Worm (Caenorhabditis elegans) whole organism, late embryonic: ENCODE results near the gene puf-6.

Experiments used
- C08G9.2 ChIP-seq: sonication (generic microtip); optimal IDR thresholded peaks from 2 replicates; lab custom pipeline; 2016; ENCODE audit warnings: mild to moderate bottlenecking, missing genetic modification characterization, moderate library complexity, missing compliant biosample characterization
- K09A11.1 ChIP-seq: sonication (generic microtip); optimal IDR thresholded peaks from 2 replicates; lab custom pipeline; 2017; ENCODE audit warnings: antibody characterized with exemption, mild to moderate bottlenecking, missing genetic modification characterization, missing compliant biosample characterization; ENCODE audit not compliant: insufficient read depth
- T23F11.4 ChIP-seq: fragments of 200-800 bp; sonication (Bioruptor generic); optimal IDR thresholded peaks from 2 replicates; lab custom pipeline; 2018; ENCODE audit warnings: mild to moderate bottlenecking, missing genetic modification characterization, missing compliant biosample characterization
- Y22D7AL.16 ChIP-seq: sonication (generic microtip); optimal IDR thresholded peaks from 2 replicates; lab custom pipeline; 2016; ENCODE audit warnings: missing genetic modification characterization, missing compliant biosample characterization
- ahr-1 ChIP-seq: sonication (generic microtip); optimal IDR thresholded peaks from 2 replicates; lab custom pipeline; 2016; ENCODE audit warnings: missing genetic modification characterization, missing compliant biosample characterization
- ama-1 ChIP-seq: fragments of 150-350 bp; optimal IDR thresholded peaks from 2 replicates; lab custom pipeline; 2014
- ceh-14 ChIP-seq: sonication (generic microtip); optimal IDR thresholded peaks from 2 replicates; lab custom pipeline; 2016; ENCODE audit warnings: missing genotype, missing genetic modification characterization, missing compliant biosample characterization
- ceh-18 ChIP-seq: sonication (generic microtip); optimal IDR thresholded peaks from 2 replicates; lab custom pipeline; 2016; ENCODE audit warnings: missing genetic modification characterization, missing compliant biosample characterization
- ceh-2 ChIP-seq: sonication (generic microtip); optimal IDR thresholded peaks from 2 replicates; lab custom pipeline; 2016; ENCODE audit warnings: missing genotype, missing genetic modification characterization, missing compliant biosample characterization
- ceh-24 ChIP-seq: sonication (generic microtip); optimal IDR thresholded peaks from 2 replicates; lab custom pipeline; 2016; ENCODE audit warnings: mild to moderate bottlenecking, missing genetic modification characterization, missing compliant biosample characterization
- ceh-30 ChIP-seq: fragments of 150-350 bp; optimal IDR thresholded peaks from 2 replicates; lab custom pipeline; 2014; ENCODE audit warnings: missing biosample characterization, missing genetic modification characterization
- ceh-31 ChIP-seq: sonication (generic microtip); optimal IDR thresholded peaks from 2 replicates; lab custom pipeline; 2016; ENCODE audit warnings: missing genetic modification characterization, missing compliant biosample characterization
- ceh-48 ChIP-seq: sonication (generic microtip); optimal IDR thresholded peaks from 2 replicates; lab custom pipeline; 2016; ENCODE audit warnings: missing genetic modification characterization, inconsistent platforms, missing compliant biosample characterization
- ceh-6 ChIP-seq: fragments of 200-800 bp; sonication (Bioruptor generic); optimal IDR thresholded peaks from 2 replicates; lab custom pipeline; 2018; ENCODE audit warnings: mild to moderate bottlenecking, missing genetic modification characterization, missing compliant biosample characterization
- dmd-4 ChIP-seq: sonication (generic microtip); optimal IDR thresholded peaks from 2 replicates; lab custom pipeline; 2016; ENCODE audit warnings: borderline replicate concordance, missing genetic modification characterization, missing compliant biosample characterization
- dve-1 ChIP-seq: sonication (generic microtip); optimal IDR thresholded peaks from 2 replicates; lab custom pipeline; 2017; ENCODE audit warnings: antibody characterized with exemption, mild to moderate bottlenecking, missing genetic modification characterization, missing compliant biosample characterization
- elt-2 ChIP-seq: sonication (generic microtip); optimal IDR thresholded peaks from 2 replicates; lab custom pipeline; 2016; ENCODE audit warnings: missing genetic modification reagents, missing genetic modification characterization, missing compliant biosample characterization
- elt-4 ChIP-seq: sonication (generic microtip); optimal IDR thresholded peaks from 2 replicates; lab custom pipeline; 2016; ENCODE audit warnings: missing genetic modification characterization, missing compliant biosample characterization
- ets-4 ChIP-seq: sonication (generic microtip); optimal IDR thresholded peaks from 2 replicates; lab custom pipeline; 2016; ENCODE audit warnings: missing genetic modification characterization, missing compliant biosample characterization
- fax-1 ChIP-seq: sonication (generic microtip); optimal IDR thresholded peaks from 2 replicates; lab custom pipeline; 2016; ENCODE audit warnings: missing genotype, missing genetic modification characterization, missing compliant biosample characterization
- fkh-10 ChIP-seq: fragments of 150-350 bp; optimal IDR thresholded peaks from 2 replicates; lab custom pipeline; 2014; ENCODE audit warnings: missing biosample characterization, missing genetic modification reagents, missing genetic modification characterization
- hlh-15 ChIP-seq: sonication (generic microtip); optimal IDR thresholded peaks from 2 replicates; lab custom pipeline; 2016; ENCODE audit warnings: missing genetic modification characterization, missing compliant biosample characterization
- hlh-30 ChIP-seq: sonication (generic microtip); optimal IDR thresholded peaks from 2 replicates; lab custom pipeline; 2017; ENCODE audit warnings: antibody characterized with exemption, missing genetic modification characterization, missing compliant biosample characterization; ENCODE audit not compliant: insufficient read depth
- lin-11 ChIP-seq: fragments of 200-800 bp; sonication (Bioruptor generic); optimal IDR thresholded peaks from 2 replicates; lab custom pipeline; 2018; ENCODE audit warnings: mild to moderate bottlenecking, missing genetic modification characterization, missing compliant biosample characterization
- madf-2 ChIP-seq: sonication (generic microtip); optimal IDR thresholded peaks from 2 replicates; lab custom pipeline; 2017; ENCODE audit warnings: missing genetic modification characterization, missing compliant biosample characterization
- nhr-11 ChIP-seq: fragments of 150-350 bp; optimal IDR thresholded peaks from 2 replicates; lab custom pipeline; 2014; ENCODE audit warnings: missing biosample characterization, missing genetic modification characterization
- npax-4 ChIP-seq: sonication (generic microtip); optimal IDR thresholded peaks from 2 replicates; lab custom pipeline; 2016; ENCODE audit warnings: missing genetic modification characterization, missing compliant biosample characterization
- odd-2 ChIP-seq: sonication (generic microtip); optimal IDR thresholded peaks from 2 replicates; lab custom pipeline; 2017; ENCODE audit warnings: antibody characterized with exemption, mild to moderate bottlenecking, missing genetic modification characterization, missing compliant biosample characterization
- pqm-1 ChIP-seq: sonication (generic microtip); optimal IDR thresholded peaks from 2 replicates; lab custom pipeline; 2016; ENCODE audit warnings: missing genetic modification characterization, missing compliant biosample characterization
- pros-1 ChIP-seq: fragments of 150-350 bp; optimal IDR thresholded peaks from 2 replicates; lab custom pipeline; 2014; ENCODE audit warnings: missing biosample characterization, missing genetic modification reagents, missing genetic modification characterization
- sox-4 ChIP-seq: sonication (generic microtip); optimal IDR thresholded peaks from 2 replicates; lab custom pipeline; 2017; ENCODE audit warnings: mild to moderate bottlenecking, missing genetic modification characterization, inconsistent platforms, missing compliant biosample characterization
- syd-9 ChIP-seq: sonication (generic microtip); optimal IDR thresholded peaks from 2 replicates; lab custom pipeline; 2016; ENCODE audit warnings: mild to moderate bottlenecking, missing genetic modification characterization, moderate library complexity, missing compliant biosample characterization
- ttx-3 ChIP-seq: sonication (generic microtip); optimal IDR thresholded peaks from 2 replicates; lab custom pipeline; 2016; ENCODE audit warnings: missing genetic modification reagents, missing genetic modification characterization, missing compliant biosample characterization
- unc-3 ChIP-seq, 2 experiments: fragments of 200-800 bp in 1 of 2; sonication (Bioruptor generic) in 1 of 2; sonication (generic microtip) in 1 of 2; conservative IDR thresholded peaks in 1 of 2; optimal IDR thresholded peaks in 1 of 2; 2 replicates each; pipeline versions ENCODE4 v1.3.6 to Lab custom; 2016 to 2022; ENCODE audit warnings: missing compliant biosample characterization in 2 of 2, missing genetic modification characterization in 2 of 2, missing genetic modification reagents in 1 of 2
- unc-42 ChIP-seq: sonication (generic microtip); optimal IDR thresholded peaks from 2 replicates; lab custom pipeline; 2016; ENCODE audit warnings: missing genotype, missing genetic modification characterization, missing compliant biosample characterization
- unc-86 ChIP-seq: sonication (generic microtip); optimal IDR thresholded peaks from 2 replicates; lab custom pipeline; 2016; ENCODE audit warnings: missing genetic modification characterization, missing compliant biosample characterization
- zip-5 ChIP-seq: sonication (generic microtip); optimal IDR thresholded peaks from 2 replicates; lab custom pipeline; 2016; ENCODE audit warnings: missing genetic modification characterization, missing compliant biosample characterization
- ztf-16 ChIP-seq: sonication (generic microtip); optimal IDR thresholded peaks from 2 replicates; lab custom pipeline; 2017; ENCODE audit warnings: missing genetic modification characterization, missing compliant biosample characterization

Gene puf-6

DNA sequence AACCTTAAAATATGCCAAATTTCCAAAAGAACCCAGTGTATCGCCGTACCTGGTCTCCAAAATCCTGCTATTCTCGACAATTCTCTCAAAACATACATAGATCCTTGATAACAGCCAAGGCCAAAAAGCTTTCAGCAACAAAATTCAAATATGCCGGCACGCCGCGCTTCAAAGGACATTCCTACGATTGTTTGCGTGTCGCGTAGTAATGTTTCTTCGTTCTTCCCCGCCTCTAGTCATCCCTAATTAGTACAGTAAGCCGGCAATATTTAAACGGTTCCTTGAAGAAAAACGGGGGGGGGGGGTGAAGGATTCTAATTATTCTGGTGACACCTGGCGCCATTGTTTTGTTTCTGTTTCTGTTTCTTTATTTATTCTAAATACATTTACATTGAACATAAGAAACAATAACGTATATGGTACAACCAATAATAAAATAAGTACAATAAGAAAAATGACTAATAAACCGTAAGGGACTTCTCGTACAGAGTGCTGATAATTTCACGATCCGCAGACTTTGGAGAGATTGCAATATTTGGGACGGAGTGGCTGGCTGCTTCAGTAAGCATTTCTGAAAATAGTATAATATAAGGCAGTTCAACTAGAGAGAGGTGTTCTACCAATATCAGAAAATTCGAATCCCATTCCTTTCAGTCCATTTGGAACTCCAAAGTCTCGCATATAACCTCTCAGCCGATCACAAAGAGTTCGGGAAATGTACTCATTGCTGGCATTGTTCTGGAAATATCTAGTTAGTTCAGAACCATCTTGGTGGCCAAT lies 49.0 kb downstream of the puf-6 start:
- TF ChIP-seq ceh-30 (no peak), unc-42 (tag; lab: Kevin White, UChicago) (no peak), ceh-2 (tag; lab: Kevin White, UChicago) (no peak), sox-4 (tag; lab: Kevin White, UChicago) (no peak)

DNA sequence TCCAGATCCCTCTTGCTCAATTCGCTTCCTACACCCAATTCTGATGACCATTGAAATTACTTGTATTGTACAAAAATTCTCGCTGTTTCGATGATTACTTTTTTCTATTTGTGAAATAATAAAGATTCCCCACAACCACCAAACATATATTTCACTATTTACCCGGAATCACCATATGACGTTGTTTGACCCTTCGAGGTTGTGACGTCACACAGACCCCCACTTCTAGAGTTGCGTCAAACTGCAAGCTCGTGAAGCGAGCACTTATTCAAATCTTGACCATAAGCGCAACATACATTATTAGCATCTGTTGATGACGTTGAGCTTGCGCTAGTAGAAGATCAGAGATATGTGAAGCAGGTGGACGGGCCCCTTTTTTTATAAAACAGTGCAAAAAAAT lies 50.3 kb downstream of the puf-6 start:
- TF ChIP-seq syd-9 (tag; lab: Kevin White, UChicago) (no peak), ttx-3 (tag; lab: Kevin White, UChicago) (no peak), ama-1 (lab: Kevin White, UChicago) (peak; percentile 12), ceh-14 (tag; lab: Kevin White, UChicago) (no peak), unc-86 (tag; lab: Kevin White, UChicago) (no peak), elt-2 (tag; lab: Kevin White, UChicago) (no peak), ceh-31 (tag; lab: Kevin White, UChicago) (no peak), unc-42 (tag; lab: Kevin White, UChicago) (no peak)
- TF ChIP-seq, all 69 proteins: peak for 1

DNA sequence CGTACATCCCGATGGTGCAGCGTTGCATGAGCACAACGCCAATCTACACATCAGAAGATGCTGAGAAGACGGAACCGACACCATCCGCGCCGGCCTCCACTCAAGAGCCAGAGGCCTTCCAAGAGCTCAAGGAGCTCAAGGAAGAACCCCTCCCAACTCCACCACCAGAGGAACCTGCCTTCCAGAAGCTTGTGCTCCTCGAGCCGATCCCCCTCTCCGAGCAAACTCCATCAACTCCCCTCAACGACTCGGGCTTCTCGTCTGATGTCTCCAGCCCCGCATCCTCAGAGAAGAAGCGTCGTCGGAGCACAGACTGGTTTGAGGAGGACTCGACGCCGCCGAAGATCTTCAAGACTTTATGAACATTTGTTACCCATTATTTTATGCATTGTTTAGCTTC lies 51.1 kb downstream of the puf-6 start:
- TF ChIP-seq zip-5 (tag; lab: Kevin White, UChicago) (no peak), ceh-18 (no peak), ceh-6 (GFP tag; lab: Kevin White, UChicago) (no peak), npax-4 (no peak), ahr-1 (no peak), T23F11.4 (GFP tag; lab: Kevin White, UChicago) (no peak), ceh-14 (tag; lab: Kevin White, UChicago) (no peak)

DNA sequence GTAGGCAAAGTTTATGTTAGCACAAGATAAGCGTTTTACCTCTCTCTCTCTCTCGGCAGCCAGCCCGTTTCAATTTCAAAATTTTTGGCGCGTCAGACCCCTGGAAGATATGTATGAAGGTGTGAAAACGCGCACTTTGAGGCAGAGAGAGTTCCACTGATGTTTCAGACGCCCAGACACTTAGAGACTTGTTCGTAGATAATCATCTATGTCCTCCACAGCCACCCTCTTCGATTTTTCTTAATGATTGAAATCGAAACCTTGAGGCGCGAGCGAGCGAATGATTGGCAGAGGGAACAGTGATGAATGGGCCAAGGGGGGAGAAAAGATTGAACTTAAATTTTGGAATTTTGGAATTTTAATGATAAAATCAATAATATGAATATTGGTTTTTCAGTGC lies 51.7 kb downstream of the puf-6 start:
- no peak for TF ChIP-seq Y22D7AL.16 (tag; lab: Kevin White, UChicago)
- TF ChIP-seq madf-2 (tag; lab: Kevin White, UChicago): no peak
- no peak for TF ChIP-seq odd-2
- TF ChIP-seq npax-4: no peak
- TF ChIP-seq syd-9 (tag; lab: Kevin White, UChicago): no peak
- no peak for TF ChIP-seq hlh-30 (tag; lab: Kevin White, UChicago)

DNA sequence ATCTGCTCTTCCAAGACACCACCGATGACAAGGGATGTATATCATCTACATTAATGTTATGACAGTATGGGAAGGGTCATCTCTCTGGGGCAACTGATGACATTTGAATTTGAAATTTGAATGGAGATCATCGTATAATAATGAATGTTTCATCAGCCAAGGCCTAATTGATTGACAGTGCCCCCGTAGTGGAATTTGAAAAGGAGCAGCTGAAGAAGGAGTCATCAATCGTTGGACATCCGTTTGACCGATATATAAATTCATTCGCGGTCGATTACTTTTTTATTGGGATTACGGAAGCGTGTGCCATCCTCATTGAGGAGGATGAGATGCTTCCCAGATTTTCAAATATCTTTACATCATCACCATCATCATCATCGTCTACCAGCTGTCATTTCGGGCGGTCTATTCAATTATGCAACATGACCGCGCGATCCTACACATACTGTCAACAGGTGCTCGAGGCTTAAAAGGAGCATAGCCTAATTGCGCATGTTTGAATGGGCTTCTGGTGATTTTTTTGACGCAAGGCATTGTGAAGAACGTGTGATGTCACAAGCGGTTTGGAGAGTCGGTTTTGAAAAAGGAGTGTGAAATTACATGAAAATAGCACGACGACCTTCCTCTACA lies 52.2 kb downstream of the puf-6 start:
- no peak for TF ChIP-seq lin-11
- TF ChIP-seq C08G9.2 (tag; lab: Kevin White, UChicago): no peak
- no peak for TF ChIP-seq nhr-11 (tag; lab: Kevin White, UChicago)
- TF ChIP-seq ztf-16 (tag; lab: Kevin White, UChicago): no peak
- no peak for TF ChIP-seq elt-4

DNA sequence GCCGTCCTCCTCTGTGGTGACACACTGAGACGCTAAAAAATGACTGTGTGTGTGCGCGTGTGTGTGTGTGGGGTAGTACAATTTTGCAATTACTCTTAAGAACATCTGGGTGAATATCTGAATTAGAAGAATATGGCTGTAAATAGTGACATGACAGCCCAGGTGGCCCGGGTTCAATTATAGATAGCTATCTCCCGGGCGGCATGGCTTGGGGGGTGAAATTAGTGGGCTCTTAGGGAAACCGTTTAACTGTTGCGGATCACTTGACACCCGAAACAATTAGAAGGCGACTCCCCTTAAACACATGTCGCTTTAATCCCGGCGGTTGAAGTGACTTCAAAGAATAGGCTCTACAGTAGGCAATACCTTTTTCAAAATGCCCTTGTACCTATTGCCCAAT lies 53.1 kb downstream of the puf-6 start:
- TF ChIP-seq ahr-1: no peak
- no peak for TF ChIP-seq dmd-4 (tag; lab: Kevin White, UChicago)
- no peak for TF ChIP-seq pros-1 (tag; lab: Kevin White, UChicago)
- TF ChIP-seq ceh-31 (tag; lab: Kevin White, UChicago): no peak
- TF ChIP-seq hlh-15 (tag; lab: Kevin White, UChicago): no peak
- no peak for TF ChIP-seq K09A11.1 (tag; lab: Kevin White, UChicago)
- TF ChIP-seq fkh-10: no peak
- TF ChIP-seq ceh-48 (tag; lab: Kevin White, UChicago): no peak
- no peak for TF ChIP-seq pqm-1 (tag; lab: Kevin White, UChicago)
- TF ChIP-seq fax-1 (tag; lab: Kevin White, UChicago): no peak
- no peak for TF ChIP-seq unc-42 (tag; lab: Kevin White, UChicago)
- TF ChIP-seq nhr-11 (tag; lab: Kevin White, UChicago): no peak
- no peak for TF ChIP-seq dve-1 (tag; lab: Kevin White, UChicago)
- TF ChIP-seq Y22D7AL.16 (tag; lab: Kevin White, UChicago): no peak
- TF ChIP-seq unc-86 (tag; lab: Kevin White, UChicago): no peak
- no peak for TF ChIP-seq ceh-18
- TF ChIP-seq unc-3 (GFP tag; conservative IDR thresholded peaks at IDR 0.05; lab: Robert Waterston, UW): no peak
- no peak for TF ChIP-seq unc-3 (tag; optimal IDR thresholded peaks at IDR 0.05; lab: Kevin White, UChicago)
- no peak for TF ChIP-seq ceh-24
- TF ChIP-seq ets-4 (tag; lab: Kevin White, UChicago): no peak
- no peak for TF ChIP-seq lin-11
